Worm (Caenorhabditis elegans) whole organism, late embryonic: ENCODE measurements around the gene C04G2.5.

Source experiments
- C08G9.2 ChIP-seq: sonication (generic microtip); optimal IDR thresholded peaks from 2 replicates; lab custom pipeline; 2016; ENCODE audit warnings: mild to moderate bottlenecking, missing genetic modification characterization, moderate library complexity, missing compliant biosample characterization
- F13H6.1 ChIP-seq: sonication (generic microtip); optimal IDR thresholded peaks from 2 replicates; lab custom pipeline; 2016; ENCODE audit warnings: missing genetic modification characterization, missing compliant biosample characterization
- T23F11.4 ChIP-seq: fragments of 200-800 bp; sonication (Bioruptor generic); optimal IDR thresholded peaks from 2 replicates; lab custom pipeline; 2018; ENCODE audit warnings: mild to moderate bottlenecking, missing genetic modification characterization, missing compliant biosample characterization
- ama-1 ChIP-seq: fragments of 150-350 bp; optimal IDR thresholded peaks from 2 replicates; lab custom pipeline; 2014
- hlh-13 ChIP-seq: fragments of 200-800 bp; sonication (Bioruptor generic); optimal IDR thresholded peaks from 2 replicates; lab custom pipeline; 2018; ENCODE audit warnings: mild to moderate bottlenecking, missing genetic modification characterization, missing compliant biosample characterization
- hlh-30 ChIP-seq: sonication (generic microtip); optimal IDR thresholded peaks from 2 replicates; lab custom pipeline; 2017; ENCODE audit warnings: antibody characterized with exemption, missing genetic modification characterization, missing compliant biosample characterization; ENCODE audit not compliant: insufficient read depth
- nhr-11 ChIP-seq: fragments of 150-350 bp; optimal IDR thresholded peaks from 2 replicates; lab custom pipeline; 2014; ENCODE audit warnings: missing biosample characterization, missing genetic modification characterization
- pag-3 ChIP-seq: sonication (generic microtip); optimal IDR thresholded peaks from 2 replicates; lab custom pipeline; 2016; ENCODE audit warnings: missing compliant biosample characterization, missing genetic modification characterization, borderline replicate concordance
- pha-2 ChIP-seq: sonication (generic microtip); optimal IDR thresholded peaks from 2 replicates; lab custom pipeline; 2017; ENCODE audit warnings: mild to moderate bottlenecking, missing genetic modification characterization, missing compliant biosample characterization
- ref-2 ChIP-seq: sonication (generic microtip); optimal IDR thresholded peaks from 2 replicates; lab custom pipeline; 2016; ENCODE audit warnings: missing genetic modification characterization, missing compliant biosample characterization
- sox-4 ChIP-seq: sonication (generic microtip); optimal IDR thresholded peaks from 2 replicates; lab custom pipeline; 2017; ENCODE audit warnings: mild to moderate bottlenecking, missing genetic modification characterization, inconsistent platforms, missing compliant biosample characterization
- unc-42 ChIP-seq: sonication (generic microtip); optimal IDR thresholded peaks from 2 replicates; lab custom pipeline; 2016; ENCODE audit warnings: missing genotype, missing genetic modification characterization, missing compliant biosample characterization

DNA sequence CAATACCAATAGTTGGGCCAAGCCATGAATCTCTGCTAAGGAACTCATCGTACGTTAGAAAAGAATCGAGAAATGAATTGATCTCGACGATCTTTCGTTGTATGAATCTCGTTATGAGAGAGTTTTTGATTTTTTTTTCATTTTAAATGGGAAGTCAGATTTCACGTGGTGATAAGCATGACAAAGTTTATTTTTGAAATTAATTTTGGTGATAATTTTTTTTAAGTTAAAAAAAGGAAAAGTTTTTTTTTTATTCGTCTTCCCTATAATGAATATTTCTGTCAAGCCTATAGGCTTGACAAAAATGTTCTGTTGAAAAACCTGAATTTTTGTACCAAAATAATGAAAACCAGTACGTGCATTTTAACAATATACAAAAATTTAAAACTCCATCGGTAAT, 40.7 kb upstream of the C04G2.5 start, which contains the start of gene K08F4.5:
- no peak for TF ChIP-seq hlh-13 (GFP tag; lab: Kevin White, UChicago)
- no peak for TF ChIP-seq T23F11.4 (GFP tag; lab: Kevin White, UChicago)
- TF ChIP-seq C08G9.2 (tag; lab: Kevin White, UChicago) = no peak
- TF ChIP-seq pag-3 (tag; lab: Kevin White, UChicago) = no peak
- no peak for TF ChIP-seq ref-2 (tag; lab: Kevin White, UChicago)
- TF ChIP-seq hlh-30 (tag; lab: Kevin White, UChicago) = no peak
- TF ChIP-seq pha-2 = no peak
- TF ChIP-seq ama-1 = no peak
- TF ChIP-seq unc-42 (tag; lab: Kevin White, UChicago) = no peak
- TF ChIP-seq sox-4 = no peak
- no peak for TF ChIP-seq nhr-11 (tag; lab: Kevin White, UChicago)
- TF ChIP-seq F13H6.1 = no peak
